Worm (Caenorhabditis elegans) whole organism, L4 larva: ENCODE data around the gene F44E5.15.

Experiments
- D1046.2 ChIP-seq: fragments of 200-800 bp; sonication (Bioruptor generic); IDR thresholded peaks from 2 replicates; pipeline ENCODE4 v1.3.6; 2022; ENCODE audit warnings: missing genetic modification characterization, missing compliant biosample characterization
- F37D6.2 ChIP-seq: sonication (generic microtip); optimal IDR thresholded peaks from 2 replicates; lab custom pipeline; 2016; ENCODE audit warnings: mild to moderate bottlenecking, missing genetic modification characterization, missing compliant biosample characterization
- T26A8.4 ChIP-seq: fragments of 200-800 bp; sonication (Bioruptor generic); IDR thresholded peaks from 2 replicates; pipeline ENCODE4 v1.3.6; 2022; ENCODE audit warnings: missing genetic modification characterization, missing compliant biosample characterization
- Y5F2A.4 ChIP-seq: fragments of 200-800 bp; sonication (Bioruptor generic); optimal IDR thresholded peaks from 2 replicates; lab custom pipeline; 2018; ENCODE audit warnings: mild to moderate bottlenecking, missing genetic modification characterization, missing compliant biosample characterization
- aha-1 ChIP-seq: fragments of 150-350 bp; peaks from one replicate; lab custom pipeline; 2014; ENCODE audit warnings: missing biosample characterization, missing genetic modification characterization
- ama-1 ChIP-seq: fragments of 150-350 bp; optimal IDR thresholded peaks from 2 replicates; lab custom pipeline; 2014; ENCODE audit warnings: inconsistent platforms, mixed read lengths
- arid-1 ChIP-seq: fragments of 200-800 bp; sonication (Bioruptor generic); conservative IDR thresholded peaks from 2 replicates; pipeline ENCODE4 v1.3.6; 2022; ENCODE audit warnings: missing genetic modification reagents, missing genetic modification characterization, missing compliant biosample characterization
- attf-4 ChIP-seq: sonication (generic microtip); optimal IDR thresholded peaks from 3 replicates; lab custom pipeline; 2017; ENCODE audit warnings: missing biosample characterization, missing genetic modification characterization
- ctbp-1 ChIP-seq: fragments of 200-800 bp; sonication (Bioruptor generic); IDR thresholded peaks from 2 replicates; pipeline ENCODE4 v1.3.6; 2022; ENCODE audit warnings: missing genetic modification reagents, missing genetic modification characterization, missing compliant biosample characterization
- daf-16 ChIP-seq, 3 experiments: sonication (generic microtip); optimal IDR thresholded peaks; 2 replicates each; lab custom pipeline; 2016 to 2017; ENCODE audit warnings: missing genetic modification characterization in 3 of 3, missing genetic modification reagents in 3 of 3, mild to moderate bottlenecking in 2 of 3, missing compliant biosample characterization in 2 of 3, missing biosample characterization in 1 of 3, moderate library complexity in 1 of 3
- daf-19 ChIP-seq: fragments of 200-800 bp; sonication (Bioruptor generic); conservative IDR thresholded peaks from 2 replicates; pipeline ENCODE4 v1.3.6; 2022; ENCODE audit warnings: missing genetic modification characterization, missing compliant biosample characterization
- daf-8 ChIP-seq: fragments of 200-800 bp; sonication (Bioruptor generic); IDR thresholded peaks from 2 replicates; pipeline ENCODE4 v1.3.6; 2022; ENCODE audit warnings: missing genetic modification characterization, missing compliant biosample characterization
- hif-1 ChIP-seq, 2 experiments: sonication (generic microtip); optimal IDR thresholded peaks; 2 replicates each; lab custom pipeline; 2016 to 2017; ENCODE audit warnings: missing compliant biosample characterization in 2 of 2, missing genetic modification characterization in 2 of 2, missing genetic modification reagents in 2 of 2, missing genotype in 2 of 2, mild to moderate bottlenecking in 1 of 2
- hlh-30 ChIP-seq: sonication (generic microtip); optimal IDR thresholded peaks from 2 replicates; lab custom pipeline; 2017; ENCODE audit warnings: antibody characterized with exemption, mild to moderate bottlenecking, missing genetic modification characterization, missing compliant biosample characterization; ENCODE audit not compliant: insufficient read depth
- lin-1 ChIP-seq: fragments of 200-800 bp; sonication (Bioruptor generic); IDR thresholded peaks from 2 replicates; pipeline ENCODE4 v1.3.6; 2022; ENCODE audit warnings: missing genetic modification reagents, missing genetic modification characterization, missing compliant biosample characterization
- lin-13 ChIP-seq: fragments of 150-350 bp; optimal IDR thresholded peaks from 2 replicates; lab custom pipeline; 2014; ENCODE audit warnings: missing biosample characterization, missing genetic modification reagents, missing genetic modification characterization
- mxl-3 ChIP-seq: fragments of 200-800 bp; sonication (Bioruptor generic); optimal IDR thresholded peaks from 2 replicates; lab custom pipeline; 2018; ENCODE audit warnings: mild to moderate bottlenecking, missing genetic modification characterization, missing compliant biosample characterization
- nhr-10 ChIP-seq: fragments of 150-350 bp; optimal IDR thresholded peaks from 2 replicates; lab custom pipeline; 2014; ENCODE audit warnings: missing biosample characterization, missing genetic modification characterization
- nhr-102 ChIP-seq: sonication (generic microtip); optimal IDR thresholded peaks from 2 replicates; lab custom pipeline; 2016; ENCODE audit warnings: mild to moderate bottlenecking, missing genetic modification characterization, moderate library complexity, missing compliant biosample characterization
- nhr-111 ChIP-seq: fragments of 200-800 bp; sonication (Bioruptor generic); optimal IDR thresholded peaks from 2 replicates; lab custom pipeline; 2018; ENCODE audit warnings: mild to moderate bottlenecking, missing genetic modification characterization, missing compliant biosample characterization
- nhr-237 ChIP-seq: sonication (generic microtip); optimal IDR thresholded peaks from 2 replicates; lab custom pipeline; 2017; ENCODE audit warnings: missing biosample characterization, missing genetic modification characterization
- nhr-25 ChIP-seq: sonication (generic microtip); optimal IDR thresholded peaks from 2 replicates; lab custom pipeline; 2017; ENCODE audit warnings: missing genetic modification characterization, mild to moderate bottlenecking, missing compliant biosample characterization, antibody characterized with exemption, moderate library complexity, borderline replicate concordance; ENCODE audit not compliant: insufficient read depth
- nhr-6 ChIP-seq: fragments of 150-350 bp; optimal IDR thresholded peaks from 2 replicates; lab custom pipeline; 2014; ENCODE audit warnings: missing biosample characterization, missing genetic modification characterization
- nhr-77 ChIP-seq: fragments of 150-350 bp; optimal IDR thresholded peaks from 2 replicates; lab custom pipeline; 2014; ENCODE audit warnings: missing biosample characterization, missing genetic modification characterization
- php-3 ChIP-seq: fragments of 200-800 bp; sonication (Bioruptor generic); IDR thresholded peaks from 2 replicates; pipeline ENCODE4 v1.3.6; 2022; ENCODE audit warnings: missing genetic modification reagents, missing genetic modification characterization, missing compliant biosample characterization
- pqm-1 ChIP-seq: sonication (generic microtip); optimal IDR thresholded peaks from 2 replicates; lab custom pipeline; 2017; ENCODE audit warnings: missing biosample characterization, missing genetic modification characterization
- sdz-12 ChIP-seq: fragments of 200-800 bp; sonication (Bioruptor generic); optimal IDR thresholded peaks from 2 replicates; lab custom pipeline; 2018; ENCODE audit warnings: mild to moderate bottlenecking, missing genetic modification characterization, missing compliant biosample characterization
- set-16 ChIP-seq: fragments of 200-800 bp; sonication (Bioruptor generic); IDR thresholded peaks from 2 replicates; pipeline ENCODE4 v1.3.6; 2022; ENCODE audit warnings: missing genetic modification reagents, missing genetic modification characterization, missing compliant biosample characterization
- spr-1 ChIP-seq: sonication (generic microtip); optimal IDR thresholded peaks from 2 replicates; lab custom pipeline; 2016; ENCODE audit warnings: mild to moderate bottlenecking, missing genetic modification characterization, missing compliant biosample characterization
- spr-3 ChIP-seq: fragments of 200-800 bp; sonication (Bioruptor generic); optimal IDR thresholded peaks from 2 replicates; lab custom pipeline; 2018; ENCODE audit warnings: mild to moderate bottlenecking, missing genetic modification characterization, missing compliant biosample characterization
- tag-97 ChIP-seq: fragments of 200-800 bp; sonication (Bioruptor generic); IDR thresholded peaks from 2 replicates; pipeline ENCODE4 v1.3.6; 2022; ENCODE audit warnings: missing genetic modification characterization, missing compliant biosample characterization
- unc-130 ChIP-seq: sonication (generic microtip); optimal IDR thresholded peaks from 2 replicates; lab custom pipeline; 2016; ENCODE audit warnings: missing genetic modification reagents, missing genetic modification characterization, missing compliant biosample characterization
- unc-62 ChIP-seq, 3 experiments: fragments of 150-350 bp in 1 of 3; sonication (generic microtip); optimal IDR thresholded peaks in 2 of 3; peaks in 1 of 3; 1 replicate in 1 of 3; 2 replicates in 2 of 3; lab custom pipeline; 2014 to 2017; ENCODE audit warnings: missing biosample characterization in 3 of 3, missing genetic modification characterization in 3 of 3, missing genetic modification reagents in 3 of 3, missing genotype in 1 of 3
- zag-1 ChIP-seq: fragments of 150-350 bp; optimal IDR thresholded peaks from 2 replicates; lab custom pipeline; 2014; ENCODE audit warnings: missing biosample characterization, missing genetic modification characterization
- ztf-11 ChIP-seq: fragments of 150-350 bp; optimal IDR thresholded peaks from 2 replicates; lab custom pipeline; 2014; ENCODE audit warnings: missing biosample characterization, missing genetic modification characterization

F44E5.15 gene

DNA sequence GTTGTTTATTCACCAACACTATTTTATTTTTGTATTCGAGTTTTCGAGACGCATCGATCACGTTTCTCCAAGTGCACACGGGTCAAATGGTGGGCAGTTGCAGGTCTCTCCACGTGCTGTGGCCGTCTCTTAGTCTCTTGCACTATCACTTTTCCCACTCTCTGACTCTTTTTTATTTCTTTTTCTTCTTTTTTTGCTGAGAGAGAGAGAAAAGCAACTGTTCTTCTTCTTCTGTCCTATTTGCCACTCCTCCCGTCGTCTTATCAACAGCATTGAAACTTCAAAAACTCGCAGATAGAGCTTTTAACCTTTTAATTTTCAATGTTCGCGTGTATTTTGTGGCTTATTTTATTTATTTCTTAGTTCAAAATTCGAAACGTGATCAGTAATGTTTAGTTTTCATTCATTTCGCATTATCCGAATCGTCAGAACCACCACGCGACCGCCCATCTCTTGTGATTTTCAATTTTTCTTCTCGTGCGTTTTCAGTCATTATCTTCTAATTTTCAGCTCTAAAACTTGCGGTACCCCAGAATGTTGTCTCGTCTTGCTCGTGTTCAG, 43.8 kb upstream of the F44E5.15 start, which contains the start of gene alh-8 (continued):
- TF ChIP-seq nhr-25 (no peak), spr-3 (GFP tag; lab: Kevin White, UChicago) (peak; percentile 56), T26A8.4 (0 out of 2 replicates have a peak, but pooled peaks have one; percentile 10), nhr-102 (tag; lab: Kevin White, UChicago) (peak; percentile 19), nhr-77 (peak; percentile 43), pqm-1 (tag; lab: Kevin White, UChicago) (peak; percentile 57), daf-16 (GFP tag; optimal IDR thresholded peaks at IDR 0.05; lab: Kevin White, UChicago) (peak in 1 of 2 experiments; percentile 82), daf-16 (tag; optimal IDR thresholded peaks at IDR 0.05; lab: Kevin White, UChicago) (peak; percentile 94), D1046.2 (no peak), nhr-237 (no peak), unc-62 (GFP tag; optimal IDR thresholded peaks at IDR 0.05 in 1 of 2; lab: Kevin White, UChicago) (no peak), unc-62 (tag; optimal IDR thresholded peaks at IDR 0.05; lab: Kevin White, UChicago) (no peak), daf-19 (GFP tag; lab: Robert Waterston, UW) (no peak), F37D6.2 (tag; lab: Kevin White, UChicago) (no peak), hif-1 (tag; optimal IDR thresholded peaks at IDR 0.05; lab: Kevin White, UChicago) (peak in 1 of 2 experiments; percentile 73), Y5F2A.4 (GFP tag; lab: Kevin White, UChicago) (no peak), nhr-6 (tag; lab: Kevin White, UChicago) (no peak), mxl-3 (GFP tag; lab: Kevin White, UChicago) (peak; percentile 96), ama-1 (peak; percentile 64), lin-1 (GFP tag; lab: Robert Waterston, UW) (peak; percentile 19; the same call in 1 of the 2 replicates), nhr-111 (GFP tag; lab: Kevin White, UChicago) (no peak), unc-130 (no peak), arid-1 (GFP tag; lab: Robert Waterston, UW) (no peak)

DNA sequence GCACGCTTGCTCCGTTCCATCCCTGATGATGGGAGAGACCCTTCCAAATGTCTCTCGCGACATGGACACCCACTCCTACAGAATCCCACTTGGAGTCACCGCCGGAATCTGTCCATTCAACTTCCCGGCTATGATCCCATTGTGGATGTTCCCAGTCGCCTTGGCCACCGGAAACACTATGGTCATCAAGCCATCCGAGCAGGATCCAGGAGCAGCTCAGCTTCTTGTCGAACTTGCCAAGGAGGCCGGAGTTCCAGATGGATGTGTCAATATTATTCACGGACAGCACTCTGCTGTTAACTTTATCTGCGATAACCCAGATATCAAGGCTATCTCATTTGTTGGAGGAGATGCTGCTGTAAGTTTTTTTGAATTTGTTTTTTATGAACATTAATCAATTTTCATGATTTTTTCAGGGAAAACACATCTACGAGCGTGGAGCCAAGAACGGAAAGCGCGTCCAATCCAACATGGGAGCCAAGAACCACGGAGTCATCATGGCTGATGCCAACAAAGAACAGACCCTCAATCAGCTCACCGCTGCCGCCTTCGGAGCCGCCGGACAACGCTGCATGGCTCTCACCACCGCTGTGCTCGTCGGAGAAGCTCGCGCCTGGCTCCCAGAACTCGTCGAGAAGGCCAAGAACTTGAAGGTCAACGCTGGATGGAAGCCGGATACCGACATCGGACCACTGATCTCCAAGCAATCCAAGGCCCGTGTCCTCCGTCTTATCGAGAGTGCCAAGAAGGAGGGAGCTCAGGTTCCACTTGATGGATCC, 42.5 kb upstream of the F44E5.15 start:
- no peak for TF ChIP-seq php-3 (GFP tag; lab: Robert Waterston, UW)
- TF ChIP-seq ztf-11 (tag; lab: Kevin White, UChicago), result no peak
- no peak for TF ChIP-seq ctbp-1
- TF ChIP-seq daf-16 (GFP tag; optimal IDR thresholded peaks at IDR 0.05; lab: Kevin White, UChicago), result no peak
- TF ChIP-seq daf-16 (tag; optimal IDR thresholded peaks at IDR 0.05; lab: Kevin White, UChicago), result no peak
- TF ChIP-seq spr-3 (GFP tag; lab: Kevin White, UChicago), result no peak
- no peak for TF ChIP-seq daf-8 (GFP tag; lab: Robert Waterston, UW)
- no peak for TF ChIP-seq zag-1 (tag; lab: Kevin White, UChicago)
- TF ChIP-seq aha-1 (tag; lab: Kevin White, UChicago), result peak; percentile 96
- TF ChIP-seq tag-97 (GFP tag; lab: Robert Waterston, UW), result no peak
- TF ChIP-seq nhr-10, result no peak
- TF ChIP-seq nhr-102 (tag; lab: Kevin White, UChicago), result no peak
- TF ChIP-seq D1046.2, result 0 out of 2 replicates have a peak, but pooled peaks have one; percentile 33
- TF ChIP-seq set-16, result peak; percentile 94
- no peak for TF ChIP-seq unc-130
- TF ChIP-seq attf-4 (tag; lab: Kevin White, UChicago), result no peak
- peak in 1 of 2 experiments; percentile 69 for TF ChIP-seq unc-62 (GFP tag; optimal IDR thresholded peaks at IDR 0.05 in 1 of 2; lab: Kevin White, UChicago)
- no peak for TF ChIP-seq unc-62 (tag; optimal IDR thresholded peaks at IDR 0.05; lab: Kevin White, UChicago)
- no peak for TF ChIP-seq lin-13 (GFP tag; lab: Kevin White, UChicago)
- TF ChIP-seq spr-1 (tag; lab: Kevin White, UChicago), result no peak
- no peak for TF ChIP-seq hlh-30 (tag; lab: Kevin White, UChicago)
- no peak for TF ChIP-seq sdz-12 (GFP tag; lab: Kevin White, UChicago)
